Fruit fly (Drosophila melanogaster) whole organism: Measurements from ENCODE around the gene atms.

Experiments
- CG8478 ChIP-seq: fragments of >200 bp; optimal IDR thresholded peaks from 2 replicates; lab custom pipeline; 2018; ENCODE audit warnings: inconsistent platforms
- Dll ChIP-seq: fragments of >200 bp; optimal IDR thresholded peaks from 2 replicates; lab custom pipeline; 2017
- EcR ChIP-seq, 2 experiments: fragments of >200 bp; optimal IDR thresholded peaks; 2 replicates each; lab custom pipeline; 2017; ENCODE audit warnings: missing biosample characterization in 2 of 2, missing genetic modification characterization in 2 of 2, missing genetic modification reagents in 2 of 2
- pan ChIP-seq: fragments of >200 bp; optimal IDR thresholded peaks from 2 replicates; lab custom pipeline; 2017
- psq ChIP-seq: fragments of >200 bp; optimal IDR thresholded peaks from 2 replicates; lab custom pipeline; 2017
- usp ChIP-seq: fragments of >200 bp; optimal IDR thresholded peaks from 2 replicates; lab custom pipeline; 2017; ENCODE audit warnings: missing biosample characterization, missing genetic modification characterization, mixed read lengths

The atms gene

DNA sequence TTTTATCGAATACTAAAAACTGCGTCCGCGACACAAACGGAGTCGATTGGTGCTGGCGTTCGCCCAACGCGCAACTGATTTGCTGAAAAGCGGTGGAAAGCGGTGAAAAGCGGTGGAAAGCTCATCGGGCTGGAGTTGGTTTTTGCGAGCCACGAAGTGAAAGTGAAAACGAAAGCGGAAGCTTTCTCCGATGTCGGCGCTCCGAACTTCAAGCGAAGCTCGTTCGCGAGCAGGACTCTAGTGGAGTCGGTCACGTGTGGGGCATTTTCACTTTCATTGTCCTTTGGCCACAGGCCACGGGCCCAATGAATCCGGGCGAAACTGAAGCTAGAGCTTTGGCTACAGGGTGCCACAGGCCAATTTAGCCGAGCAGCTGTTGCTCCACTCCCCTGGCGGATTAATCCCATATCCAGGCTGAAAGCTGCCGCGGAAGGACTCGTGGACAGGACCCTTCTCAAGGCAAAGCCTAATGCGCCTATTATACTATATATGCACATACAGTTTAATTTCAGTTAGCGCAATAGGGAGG is 18.9 kb downstream of the atms start:
- TF ChIP-seq Dll (lab: Kevin White, UChicago) = no peak
- no peak for TF ChIP-seq CG8478 (lab: Kevin White, UChicago)
- TF ChIP-seq pan (lab: Kevin White, UChicago) = no peak
- TF ChIP-seq usp (GFP tag; lab: Kevin White, UChicago) = no peak
- TF ChIP-seq EcR (GFP tag; optimal IDR thresholded peaks at IDR 0.05; lab: Kevin White, UChicago) = no peak
- no peak for TF ChIP-seq psq (lab: Kevin White, UChicago)

DNA sequence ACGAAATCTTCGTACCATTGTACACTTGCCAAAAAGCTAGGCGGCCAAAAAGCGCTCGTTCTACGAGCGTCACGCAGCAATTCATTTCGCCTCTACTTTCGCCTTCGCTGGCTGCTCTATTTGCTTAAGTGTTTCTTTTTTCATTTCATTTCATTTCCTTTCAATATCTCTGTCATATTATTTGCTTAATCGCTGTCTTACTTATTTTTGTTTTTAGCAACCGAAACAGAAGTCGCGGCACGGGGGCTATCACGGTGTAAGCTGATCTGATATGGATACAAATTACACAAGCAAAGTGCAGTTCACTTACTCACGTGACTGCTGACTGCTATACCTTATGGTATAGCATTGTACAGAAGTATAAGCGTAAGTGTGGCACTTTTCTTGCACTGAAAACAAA is 21.5 kb downstream of the atms start:
- TF ChIP-seq psq (lab: Kevin White, UChicago) (no peak), EcR (GFP tag; optimal IDR thresholded peaks at IDR 0.05; lab: Kevin White, UChicago) (no peak)

DNA sequence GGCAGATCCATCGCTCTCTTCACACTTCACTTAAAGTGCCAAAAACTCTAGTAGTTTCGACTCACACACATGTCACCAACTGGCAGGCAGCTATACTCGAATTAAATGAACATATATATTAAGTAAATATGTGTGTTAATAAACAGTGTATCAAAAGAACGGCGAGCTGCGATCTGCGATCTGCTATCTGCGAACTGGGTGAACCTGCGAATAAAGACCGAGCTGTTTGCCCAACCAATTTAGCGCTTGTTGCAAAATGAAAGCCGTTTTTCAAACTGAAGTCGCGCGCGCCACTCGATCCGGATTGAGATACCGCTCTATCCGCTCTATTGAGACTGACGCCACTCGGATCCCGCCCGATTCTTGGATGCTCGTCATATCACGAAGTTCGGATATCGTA is 23.3 kb downstream of the atms start, which contains the start of gene CG44098:
TSS of gene CG44098 (minus strand) at position 101 of the 400 bp plus-strand sequence.
- no peak for TF ChIP-seq Dll (lab: Kevin White, UChicago)
- TF ChIP-seq EcR (GFP tag; optimal IDR thresholded peaks at IDR 0.05; lab: Kevin White, UChicago) = no peak
- TF ChIP-seq psq (lab: Kevin White, UChicago) = no peak
- no peak for TF ChIP-seq pan (lab: Kevin White, UChicago)
- no peak for TF ChIP-seq CG8478 (lab: Kevin White, UChicago)
- no peak for TF ChIP-seq usp (GFP tag; lab: Kevin White, UChicago)

DNA sequence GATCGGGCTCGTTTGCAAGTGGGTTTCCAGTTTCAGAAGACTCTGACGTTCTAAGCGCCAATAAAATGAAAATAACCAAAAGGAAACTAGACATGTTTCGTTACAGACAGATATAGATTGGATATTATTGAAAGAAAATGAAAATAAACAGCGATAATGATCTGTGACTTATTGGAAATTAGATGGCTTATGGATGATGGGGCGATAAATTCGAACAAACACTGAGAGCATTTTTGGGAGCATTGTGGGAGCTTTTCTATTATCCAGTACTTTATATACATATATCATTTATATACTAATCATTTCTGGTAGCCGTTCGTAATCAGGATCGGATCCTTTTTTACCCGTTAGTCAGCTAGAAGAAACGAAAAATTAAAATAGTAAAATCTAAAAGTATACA is 25.1 kb downstream of the atms start, which contains the start of gene CG44088:
TSS of gene CG44088 (minus strand) at position 101 of the 400 bp plus-strand sequence.
- no peak for TF ChIP-seq psq (lab: Kevin White, UChicago)
- TF ChIP-seq pan (lab: Kevin White, UChicago) = no peak
- no peak for TF ChIP-seq usp (GFP tag; lab: Kevin White, UChicago)
- TF ChIP-seq Dll (lab: Kevin White, UChicago) = no peak
- no peak for TF ChIP-seq EcR (GFP tag; optimal IDR thresholded peaks at IDR 0.05; lab: Kevin White, UChicago)
- no peak for TF ChIP-seq CG8478 (lab: Kevin White, UChicago)

DNA sequence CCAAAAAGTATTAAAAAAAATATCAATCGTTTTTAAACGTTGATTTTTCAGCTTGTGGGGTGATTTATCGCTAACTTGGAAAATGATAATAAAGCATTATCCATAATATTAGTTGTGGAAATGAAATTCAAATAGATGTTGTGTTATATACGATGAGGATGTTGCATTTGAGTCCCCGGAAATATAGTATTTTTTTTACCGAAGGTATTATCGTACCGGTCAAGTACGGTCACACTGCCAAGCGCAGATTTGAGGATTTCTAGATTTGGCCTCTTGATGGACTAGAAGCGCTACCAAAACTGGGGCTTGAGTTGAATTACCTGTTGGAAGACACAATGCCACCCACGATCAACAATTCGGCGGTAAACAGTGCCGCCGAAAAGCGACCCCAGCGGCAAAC is 25.5 kb downstream of the atms start:
- TF ChIP-seq EcR (GFP tag; optimal IDR thresholded peaks at IDR 0.05; lab: Kevin White, UChicago) = no peak

DNA sequence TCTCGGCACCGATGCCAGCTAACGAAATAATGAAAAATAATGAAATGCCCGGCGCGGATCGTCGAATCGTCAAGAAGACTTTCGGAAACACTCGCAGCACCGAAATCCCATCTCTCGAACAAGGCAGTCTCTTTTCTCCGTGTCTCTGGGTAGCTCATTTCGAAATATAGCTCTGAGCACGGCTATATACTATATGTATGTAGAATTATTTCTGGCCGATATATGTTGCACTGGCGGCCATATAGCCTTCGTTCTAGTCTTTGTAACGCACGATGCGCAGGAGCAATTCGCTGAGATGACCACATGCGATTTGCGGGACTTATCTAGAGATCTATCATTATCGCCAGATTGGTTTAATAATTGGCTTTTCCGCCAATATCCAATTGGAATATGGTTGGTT is 30.4 kb downstream of the atms start, which contains the start of gene CG14655:
TSS of gene CG14655 (minus strand) at position 41 of the 400 bp plus-strand sequence.
- no peak for TF ChIP-seq CG8478 (lab: Kevin White, UChicago)
- no peak for TF ChIP-seq EcR (GFP tag; optimal IDR thresholded peaks at IDR 0.05; lab: Kevin White, UChicago)
- TF ChIP-seq Dll (lab: Kevin White, UChicago) = no peak
- TF ChIP-seq usp (GFP tag; lab: Kevin White, UChicago) = no peak
- TF ChIP-seq pan (lab: Kevin White, UChicago) = no peak
- no peak for TF ChIP-seq psq (lab: Kevin White, UChicago)

DNA sequence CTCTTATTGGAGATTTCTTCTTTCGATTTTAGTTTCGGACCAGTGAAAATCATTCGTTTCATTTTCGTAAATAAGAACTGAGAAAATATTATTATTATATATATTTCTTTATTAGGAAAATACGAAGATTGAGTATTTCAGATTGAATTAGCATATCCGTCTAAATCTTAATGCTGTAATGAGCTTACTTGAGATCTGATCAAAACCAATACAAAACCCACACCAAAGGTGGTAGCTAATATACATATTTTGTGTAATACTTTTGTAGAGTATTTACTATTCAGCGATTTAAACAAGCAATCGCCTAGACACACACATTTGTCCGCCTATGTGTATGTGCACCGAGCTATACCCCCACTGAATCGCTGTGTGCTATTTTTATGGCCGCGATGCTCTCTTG is 30.9 kb downstream of the atms start:
- no peak for TF ChIP-seq usp (GFP tag; lab: Kevin White, UChicago)
- TF ChIP-seq psq (lab: Kevin White, UChicago) = no peak
- no peak for TF ChIP-seq CG8478 (lab: Kevin White, UChicago)
- TF ChIP-seq EcR (GFP tag; optimal IDR thresholded peaks at IDR 0.05; lab: Kevin White, UChicago) = no peak
- TF ChIP-seq pan (lab: Kevin White, UChicago) = no peak
- no peak for TF ChIP-seq Dll (lab: Kevin White, UChicago)

DNA sequence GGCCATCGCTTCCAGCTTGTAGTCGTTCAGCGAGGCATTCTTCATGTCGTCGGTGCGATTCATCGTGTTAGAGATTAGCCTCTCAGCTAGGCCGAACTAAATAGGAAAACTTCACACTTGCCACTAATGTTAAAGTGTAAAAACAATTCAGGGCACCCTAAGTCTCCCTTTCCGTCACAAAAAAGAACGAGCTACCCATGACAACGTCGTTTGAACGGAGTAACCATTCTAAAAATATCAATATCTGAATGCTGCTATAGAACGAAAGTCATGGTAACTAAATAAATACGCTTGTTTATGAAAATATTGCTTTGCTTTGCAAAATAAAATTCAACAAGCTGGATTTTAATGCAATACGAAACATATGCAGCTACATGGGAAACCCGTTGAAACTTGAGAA is 34.8 kb downstream of the atms start, which contains the start of gene Ccdc39:
TSS of gene Ccdc39 (minus strand) at position 101 of the 400 bp plus-strand sequence.
- TF ChIP-seq usp (GFP tag; lab: Kevin White, UChicago) (no peak), EcR (GFP tag; optimal IDR thresholded peaks at IDR 0.05; lab: Kevin White, UChicago) (no peak), Dll (lab: Kevin White, UChicago) (no peak), CG8478 (lab: Kevin White, UChicago) (no peak), psq (lab: Kevin White, UChicago) (no peak), pan (lab: Kevin White, UChicago) (no peak)

DNA sequence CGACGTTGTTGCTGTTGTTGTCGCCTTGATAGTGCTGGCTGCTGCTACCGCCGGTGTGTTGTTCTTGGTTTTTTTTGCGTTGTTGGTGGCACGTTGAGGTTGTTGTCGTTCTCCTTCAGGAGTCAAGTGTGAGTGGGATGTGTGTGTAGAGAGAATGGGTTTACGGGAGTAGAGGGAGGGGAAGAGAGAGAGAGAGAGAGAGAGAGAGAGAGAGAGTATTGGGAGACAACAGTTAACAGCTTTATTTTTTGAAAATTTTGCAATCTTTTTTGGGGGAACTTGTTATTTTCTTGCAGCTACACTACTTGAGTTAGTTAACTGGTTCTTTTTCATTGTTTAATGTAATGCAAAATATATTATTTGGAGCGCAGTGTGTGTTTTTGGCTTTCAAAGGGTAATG is 47.8 kb downstream of the atms start:
- TF ChIP-seq pan (lab: Kevin White, UChicago) = no peak
- no peak for TF ChIP-seq CG8478 (lab: Kevin White, UChicago)
- TF ChIP-seq usp (GFP tag; lab: Kevin White, UChicago) = no peak
- no peak for TF ChIP-seq EcR (GFP tag; optimal IDR thresholded peaks at IDR 0.05; lab: Kevin White, UChicago)
- TF ChIP-seq Dll (lab: Kevin White, UChicago) = no peak
- no peak for TF ChIP-seq psq (lab: Kevin White, UChicago)

DNA sequence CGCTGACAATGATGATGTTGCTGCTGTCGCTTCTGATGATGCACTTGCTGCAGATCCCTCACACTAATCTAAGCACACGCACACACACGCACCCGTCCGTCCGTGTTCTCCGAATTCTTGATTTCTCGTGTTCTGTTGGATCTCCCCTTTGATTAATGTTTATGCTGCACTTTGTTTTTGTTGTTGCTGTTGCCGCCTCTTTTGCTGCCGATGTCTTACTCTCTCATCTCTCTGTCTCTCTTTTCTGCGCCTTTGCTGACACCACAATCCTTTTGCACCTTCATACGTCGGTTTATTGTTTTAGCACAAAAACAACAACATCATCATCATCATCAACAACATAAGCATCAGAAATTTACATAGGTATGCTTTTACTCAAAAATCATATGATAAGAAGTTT is 48.2 kb downstream of the atms start:
- TF ChIP-seq usp (GFP tag; lab: Kevin White, UChicago) (no peak), EcR (GFP tag; optimal IDR thresholded peaks at IDR 0.05; lab: Kevin White, UChicago) (no peak), Dll (lab: Kevin White, UChicago) (no peak), pan (lab: Kevin White, UChicago) (no peak), psq (lab: Kevin White, UChicago) (no peak), CG8478 (lab: Kevin White, UChicago) (no peak)

DNA sequence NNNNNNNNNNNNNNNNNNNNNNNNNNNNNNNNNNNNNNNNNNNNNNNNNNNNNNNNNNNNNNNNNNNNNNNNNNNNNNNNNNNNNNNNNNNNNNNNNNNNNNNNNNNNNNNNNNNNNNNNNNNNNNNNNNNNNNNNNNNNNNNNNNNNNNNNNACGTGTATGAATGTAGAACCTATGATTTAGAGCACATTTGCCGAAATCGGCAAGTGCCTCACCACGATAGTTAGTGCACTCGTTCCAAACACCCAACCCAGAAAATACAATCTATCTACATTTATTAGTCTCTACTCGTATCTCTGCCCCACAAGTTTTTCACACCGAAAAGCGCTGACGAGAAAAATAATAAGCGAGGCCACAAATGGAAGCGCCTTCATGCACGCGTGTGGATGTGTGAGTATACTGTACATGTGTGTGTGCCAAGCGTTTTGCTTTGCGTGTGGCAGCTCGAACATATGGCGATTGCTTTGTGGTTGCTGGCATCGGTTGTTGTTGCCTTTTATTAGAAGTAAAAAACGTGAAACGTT is 54.4 kb downstream of the atms start:
- TF ChIP-seq EcR (GFP tag; optimal IDR thresholded peaks at IDR 0.05; lab: Kevin White, UChicago) (no peak), psq (lab: Kevin White, UChicago) (no peak), pan (lab: Kevin White, UChicago) (no peak), Dll (lab: Kevin White, UChicago) (no peak), usp (GFP tag; lab: Kevin White, UChicago) (no peak), CG8478 (lab: Kevin White, UChicago) (no peak)
